Worm (Caenorhabditis elegans): ENCODE measurements around the gene cubn-1.

Gene cubn-1

DNA sequence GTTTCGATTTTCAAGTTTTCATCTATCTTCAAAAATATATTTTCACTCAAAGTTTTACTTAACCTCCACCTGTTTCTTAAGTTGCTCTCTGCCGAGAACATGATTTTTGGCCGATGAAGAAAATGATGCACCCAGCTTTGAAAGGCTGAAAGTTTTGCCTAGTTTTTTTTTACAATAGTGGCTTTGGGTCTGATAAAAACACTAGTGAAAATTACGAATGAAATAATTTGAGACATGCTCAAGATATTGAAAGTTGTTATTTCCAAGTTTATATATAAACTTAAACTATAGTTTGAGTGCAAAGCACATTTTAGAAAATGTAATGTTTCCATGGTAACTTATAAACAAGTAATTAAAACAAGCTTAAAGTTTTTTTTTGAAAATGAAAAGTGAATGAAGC lies 38.1 kb downstream of the cubn-1 start, which contains the start of gene gpa-9 (continued):
- TF ChIP-seq tbp1 (GFP tag; optimal IDR thresholded peaks at IDR 0.05) = no peak
- no peak for TF ChIP-seq F23B12.7 (tag; optimal IDR thresholded peaks at IDR 0.05; ENCODE audit: insufficient read depth)
- TF ChIP-seq let-526 (GFP tag; IDR thresholded peaks at IDR 0.05) = no peak
- no peak for TF ChIP-seq tbx-9 (tag; optimal IDR thresholded peaks at IDR 0.05; ENCODE audit: borderline replicate concordance)
- TF ChIP-seq pha-4 (tag; optimal IDR thresholded peaks at IDR 0.05) = no peak
- TF ChIP-seq egrh-3 (GFP tag; IDR thresholded peaks at IDR 0.05) = no peak
- TF ChIP-seq C06A6.2 (GFP tag; conservative IDR thresholded peaks at IDR 0.05) = no peak

DNA sequence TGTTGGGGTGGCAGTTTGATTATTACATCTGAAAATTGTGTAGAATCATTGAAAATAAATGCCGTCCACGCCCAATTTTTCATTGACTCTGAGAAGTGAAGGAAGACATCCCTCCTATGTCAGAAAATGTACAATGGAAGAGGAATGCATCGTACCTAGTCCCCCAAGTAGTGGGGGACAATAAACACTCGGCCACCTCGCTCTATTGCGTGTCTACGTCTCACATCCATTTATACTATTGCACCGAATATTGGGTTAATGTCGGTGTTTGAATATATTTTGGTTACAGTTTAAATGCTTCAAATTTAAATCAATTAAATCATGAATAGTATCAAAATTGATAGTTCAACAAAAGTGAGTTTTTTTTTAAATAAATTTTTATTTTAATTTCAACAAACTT lies 38.5 kb downstream of the cubn-1 start, which contains the start of gene lin-25:
TSS of gene lin-25 (plus strand) at position 290 of the 400 bp plus-strand sequence.
- TF ChIP-seq nhr-80 (tag; optimal IDR thresholded peaks at IDR 0.05) = peak; percentile 53
- TF ChIP-seq ZK185.1 (tag; optimal IDR thresholded peaks at IDR 0.05; ENCODE audit: poor library complexity, severe bottlenecking) = peak; percentile 23
- no peak for TF ChIP-seq B0261.1 (tag; optimal IDR thresholded peaks at IDR 0.05)

DNA sequence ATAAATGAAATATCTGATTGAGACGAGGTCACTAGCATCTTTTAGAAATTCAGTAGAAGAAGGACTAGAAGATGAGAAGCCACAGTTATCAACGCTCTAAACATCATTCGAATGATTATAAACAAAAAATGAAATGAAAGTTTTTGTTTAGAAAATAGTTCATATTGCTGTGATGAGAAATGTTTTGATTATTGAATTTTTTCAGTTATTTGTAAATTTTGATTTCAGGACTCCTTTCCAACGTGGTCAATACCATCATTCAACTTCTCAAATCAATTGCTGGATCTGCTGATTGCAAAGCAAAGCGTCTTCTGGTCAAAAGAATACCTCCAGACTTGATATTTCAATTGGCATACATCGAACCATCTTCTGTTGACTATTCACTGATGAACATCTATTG lies 47.0 kb downstream of the cubn-1 start, which contains the start of gene W05B10.6:
TSS of gene W05B10.6 (minus strand) at position 101 of the 400 bp plus-strand sequence.
- no peak for TF ChIP-seq Y79H2A.3 (GFP tag; conservative IDR thresholded peaks at IDR 0.05)

DNA sequence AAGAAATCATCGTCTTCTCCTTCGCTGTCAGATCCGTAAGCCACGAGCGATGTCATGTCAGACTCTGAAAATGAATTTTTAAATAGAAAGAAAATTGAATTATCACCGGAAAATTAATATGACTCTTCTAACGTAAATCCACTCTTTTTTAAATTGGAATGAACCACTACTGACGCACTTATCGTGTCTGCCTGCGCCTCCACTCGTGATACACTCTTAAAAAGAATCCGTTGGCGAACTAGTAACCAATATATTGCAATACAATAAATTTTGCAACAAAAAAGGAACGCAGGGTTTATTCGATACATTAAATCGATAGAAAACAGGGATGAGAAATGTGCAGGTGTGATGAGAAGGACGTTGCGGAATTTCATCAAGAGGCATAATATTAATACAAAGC lies 48.3 kb downstream of the cubn-1 start, which contains the start of gene ccch-3:
TSS of gene ccch-3 (minus strand) at position 262 of the 400 bp plus-strand sequence.
- TF ChIP-seq tbp1 (GFP tag; optimal IDR thresholded peaks at IDR 0.05) = peak; percentile 65
- TF ChIP-seq nhr-120 (GFP tag; IDR thresholded peaks at IDR 0.05) = no peak
- peak; percentile 32 for TF ChIP-seq athp-1 (tag; optimal IDR thresholded peaks at IDR 0.05)
- TF ChIP-seq snpc-1.3 (tag; optimal IDR thresholded peaks at IDR 0.05; ENCODE audit: insufficient read depth) = peak; percentile 36
- peak; percentile 26 for TF ChIP-seq F33H1.4 (GFP tag; IDR thresholded peaks at IDR 0.05)
- TF ChIP-seq somi-1 (GFP tag; optimal IDR thresholded peaks at IDR 0.05) = peak; percentile 42
- TF ChIP-seq atf-7 (tag; optimal IDR thresholded peaks at IDR 0.05) = peak; percentile 65
- no peak for TF ChIP-seq zim-3 (tag; optimal IDR thresholded peaks at IDR 0.05)
- TF ChIP-seq nhr-90 (tag; optimal IDR thresholded peaks at IDR 0.05) = peak; percentile 39
- no peak for TF ChIP-seq mel-28 (tag; optimal IDR thresholded peaks at IDR 0.05; ENCODE audit: borderline replicate concordance)
- peak; percentile 47; the same call in 1 of the 2 replicates for TF ChIP-seq egl-44 (GFP tag; IDR thresholded peaks at IDR 0.05)
- no peak for TF ChIP-seq Y95B8A.8 (GFP tag; IDR thresholded peaks at IDR 0.05)
- TF ChIP-seq ztf-3 (GFP tag; optimal IDR thresholded peaks at IDR 0.05) = no peak
- no peak for TF ChIP-seq dpff-1 (tag; optimal IDR thresholded peaks at IDR 0.05)
- peak; percentile 67; the same call in 1 of the 2 replicates for TF ChIP-seq pbrm-1 (GFP tag; IDR thresholded peaks at IDR 0.05)
- peak; percentile 7 to 12 for TF ChIP-seq let-607 (tag; optimal IDR thresholded peaks at IDR 0.05)
- TF ChIP-seq tlf-1 (GFP tag; optimal IDR thresholded peaks at IDR 0.05) = peak; percentile 59
- TF ChIP-seq lin-35 (GFP tag; optimal IDR thresholded peaks at IDR 0.05) = peak in 1 of 3 experiments; percentile 19
- TF ChIP-seq ztf-25 (GFP tag; IDR thresholded peaks at IDR 0.05) = no peak
- 0 out of 2 replicates have a peak, but pooled peaks have one; percentile 10 for TF ChIP-seq hmg-20 (GFP tag; IDR thresholded peaks at IDR 0.05)
- TF ChIP-seq xnd-1 (tag; optimal IDR thresholded peaks at IDR 0.05) = no peak
- no peak for TF ChIP-seq T26A5.8 (tag; optimal IDR thresholded peaks at IDR 0.05)
- TF ChIP-seq egrh-3 (GFP tag; IDR thresholded peaks at IDR 0.05) = no peak
- TF ChIP-seq snpc-4 (GFP tag; optimal IDR thresholded peaks at IDR 0.05) = peak; percentile 7
- peak in 3 of 4 experiments; percentile 43 to 60 (median 52) for TF ChIP-seq snpc-4 (tag; optimal IDR thresholded peaks at IDR 0.05)
- TF ChIP-seq F37B4.10 (GFP tag; IDR thresholded peaks at IDR 0.05) = no peak
- TF ChIP-seq Y53G8AR.9 (GFP tag; conservative IDR thresholded peaks at IDR 0.05) = peak; percentile 84
- no peak for TF ChIP-seq die-1 (tag; optimal IDR thresholded peaks at IDR 0.05)
- peak; percentile 31 for TF ChIP-seq him-1 (tag; optimal IDR thresholded peaks at IDR 0.05)
- peak; percentile 53 for TF ChIP-seq unc-130 (GFP tag; optimal IDR thresholded peaks at IDR 0.05)
- no peak for TF ChIP-seq F10E7.11 (tag; optimal IDR thresholded peaks at IDR 0.05)
- TF ChIP-seq hmg-1.2 (GFP tag; IDR thresholded peaks at IDR 0.05) = peak; percentile 67
- peak; percentile 51 for TF ChIP-seq chd-7 (tag; optimal IDR thresholded peaks at IDR 0.05)
- peak; percentile 7 for TF ChIP-seq B0261.1 (tag; optimal IDR thresholded peaks at IDR 0.05)
- peak; percentile 80 for TF ChIP-seq attf-5 (GFP tag; optimal IDR thresholded peaks at IDR 0.05)
